Worm (Caenorhabditis elegans) whole organism, L1 larva: ENCODE measurements around the gene ZC404.1.
A peak's percentile ranks its signal among the peaks of the same experiment; 100 is the strongest.

Experiments
- C16A3.4 ChIP-seq: fragments of 150-350 bp; optimal IDR thresholded peaks from 2 replicates; lab custom pipeline; 2014; ENCODE audit warnings: missing biosample characterization, missing genetic modification characterization
- C34B4.2 ChIP-seq: sonication (generic microtip); optimal IDR thresholded peaks from 2 replicates; lab custom pipeline; 2017; ENCODE audit warnings: mild to moderate bottlenecking, missing genetic modification characterization, missing compliant biosample characterization
- F16B12.6 ChIP-seq: fragments of 150-350 bp; optimal IDR thresholded peaks from 2 replicates; lab custom pipeline; 2014; ENCODE audit warnings: missing biosample characterization, missing genetic modification characterization
- Y116A8C.19 ChIP-seq: sonication (generic microtip); optimal IDR thresholded peaks from 2 replicates; lab custom pipeline; 2016; ENCODE audit warnings: missing compliant biosample characterization, missing genetic modification characterization, borderline replicate concordance
- aha-1 ChIP-seq: fragments of 150-350 bp; optimal IDR thresholded peaks from 2 replicates; lab custom pipeline; 2014; ENCODE audit warnings: missing biosample characterization, missing genetic modification characterization
- ama-1 ChIP-seq: fragments of 150-350 bp; optimal IDR thresholded peaks from 2 replicates; lab custom pipeline; 2014
- ceh-8 ChIP-seq: fragments of 200-800 bp; sonication (Bioruptor generic); optimal IDR thresholded peaks from 2 replicates; lab custom pipeline; 2018; ENCODE audit warnings: mild to moderate bottlenecking, missing genetic modification characterization, moderate library complexity, missing compliant biosample characterization
- ceh-88 ChIP-seq: fragments of 200-800 bp; sonication (Bioruptor generic); IDR thresholded peaks from 2 replicates; pipeline ENCODE4 v1.3.6; 2022; ENCODE audit warnings: missing genetic modification characterization, missing compliant biosample characterization
- ceh-90 ChIP-seq: sonication (generic microtip); optimal IDR thresholded peaks from 2 replicates; lab custom pipeline; 2016; ENCODE audit warnings: missing genetic modification characterization, missing compliant biosample characterization
- ces-1 ChIP-seq: fragments of 150-350 bp; optimal IDR thresholded peaks from 2 replicates; lab custom pipeline; 2014; ENCODE audit warnings: missing biosample characterization, missing genetic modification reagents, missing genetic modification characterization
- efl-1 ChIP-seq, 4 experiments: fragments of 150-350 bp; optimal IDR thresholded peaks in 3 of 4; peaks in 1 of 4; 1 replicate in 1 of 4; 2 replicates in 3 of 4; lab custom pipeline; 2014; ENCODE audit warnings: missing biosample characterization in 2 of 4, missing genetic modification characterization in 2 of 4, missing genetic modification reagents in 2 of 4
- efl-3 ChIP-seq: fragments of 200-800 bp; sonication (Bioruptor generic); optimal IDR thresholded peaks from 2 replicates; lab custom pipeline; 2018; ENCODE audit warnings: mild to moderate bottlenecking, missing genetic modification characterization, missing compliant biosample characterization
- elt-2 ChIP-seq: sonication (generic microtip); optimal IDR thresholded peaks from 2 replicates; lab custom pipeline; 2016; ENCODE audit warnings: missing genetic modification characterization, mild to moderate bottlenecking, inconsistent platforms, missing compliant biosample characterization, missing genetic modification reagents
- elt-3 ChIP-seq, 6 experiments: fragments of 150-350 bp in 1 of 6; sonication (generic microtip); optimal IDR thresholded peaks; 2 replicates each; lab custom pipeline; 2017 to 2018; ENCODE audit warnings: missing biosample characterization in 6 of 6, missing genetic modification characterization in 6 of 6, inconsistent platforms in 1 of 6
- fkh-8 ChIP-seq: sonication (generic microtip); optimal IDR thresholded peaks from 2 replicates; lab custom pipeline; 2016; ENCODE audit warnings: mild to moderate bottlenecking, missing genetic modification characterization, missing compliant biosample characterization
- hlh-4 ChIP-seq: sonication (generic microtip); optimal IDR thresholded peaks from 2 replicates; lab custom pipeline; 2016; ENCODE audit warnings: mild to moderate bottlenecking, missing genetic modification characterization, missing compliant biosample characterization
- irx-1 ChIP-seq: sonication (generic microtip); optimal IDR thresholded peaks from 2 replicates; lab custom pipeline; 2016; ENCODE audit warnings: missing genetic modification characterization, missing compliant biosample characterization
- isw-1 ChIP-seq: fragments of 200-800 bp; sonication (Bioruptor generic); IDR thresholded peaks from 2 replicates; pipeline ENCODE4 v1.3.6; 2022; ENCODE audit warnings: missing genetic modification characterization, missing compliant biosample characterization
- lin-13 ChIP-seq: fragments of 150-350 bp; optimal IDR thresholded peaks from 2 replicates; lab custom pipeline; 2014; ENCODE audit warnings: missing biosample characterization, missing genetic modification reagents, missing genetic modification characterization
- lin-15B ChIP-seq: fragments of 150-350 bp; sonication (generic microtip); optimal IDR thresholded peaks from 3 replicates; lab custom pipeline; 2014; ENCODE audit warnings: missing biosample characterization, missing genetic modification characterization
- lin-35 ChIP-seq, 2 experiments: fragments of 150-350 bp; optimal IDR thresholded peaks; 2 replicates each; lab custom pipeline; 2014; ENCODE audit warnings: missing biosample characterization in 2 of 2, missing genetic modification characterization in 2 of 2, missing genetic modification reagents in 2 of 2
- lin-39 ChIP-seq: fragments of 150-350 bp; optimal IDR thresholded peaks from 2 replicates; lab custom pipeline; 2014; ENCODE audit warnings: missing biosample characterization, missing genetic modification reagents, missing genetic modification characterization
- mab-9 ChIP-seq: fragments of 200-800 bp; sonication (Bioruptor generic); IDR thresholded peaks from 2 replicates; pipeline ENCODE4 v1.3.6; 2022; ENCODE audit warnings: missing genetic modification reagents, missing genetic modification characterization, missing compliant biosample characterization
- mef-2 ChIP-seq: fragments of 150-350 bp; optimal IDR thresholded peaks from 2 replicates; lab custom pipeline; 2014; ENCODE audit warnings: missing biosample characterization, missing genetic modification characterization
- nhr-11 ChIP-seq: fragments of 150-350 bp; optimal IDR thresholded peaks from 2 replicates; lab custom pipeline; 2014; ENCODE audit warnings: missing biosample characterization, missing genetic modification characterization
- nhr-12 ChIP-seq: sonication (generic microtip); optimal IDR thresholded peaks from 2 replicates; lab custom pipeline; 2017; ENCODE audit warnings: missing biosample characterization, missing genetic modification characterization
- nhr-237 ChIP-seq: fragments of 150-350 bp; optimal IDR thresholded peaks from 2 replicates; lab custom pipeline; 2014; ENCODE audit warnings: missing biosample characterization, missing genetic modification characterization
- nhr-71 ChIP-seq: sonication (generic microtip); optimal IDR thresholded peaks from 2 replicates; lab custom pipeline; 2016; ENCODE audit warnings: mild to moderate bottlenecking, missing genetic modification characterization, moderate library complexity, missing compliant biosample characterization
- nhr-84 ChIP-seq: sonication (generic microtip); optimal IDR thresholded peaks from 2 replicates; lab custom pipeline; 2017; ENCODE audit warnings: missing biosample characterization, missing genetic modification characterization
- nhr-85 ChIP-seq: sonication (generic microtip); peaks from one replicate; lab custom pipeline; 2016; ENCODE audit warnings: missing genetic modification characterization, inconsistent platforms, missing compliant biosample characterization
- pax-3 ChIP-seq: fragments of 200-800 bp; sonication (Bioruptor generic); optimal IDR thresholded peaks from 2 replicates; lab custom pipeline; 2018; ENCODE audit warnings: mild to moderate bottlenecking, missing genetic modification characterization, moderate library complexity, missing compliant biosample characterization
- rnt-1 ChIP-seq: sonication (generic microtip); optimal IDR thresholded peaks from 2 replicates; lab custom pipeline; 2016; ENCODE audit warnings: mild to moderate bottlenecking, missing genetic modification characterization, moderate library complexity, missing compliant biosample characterization
- skn-1 ChIP-seq: fragments of 150-350 bp; optimal IDR thresholded peaks from 2 replicates; lab custom pipeline; 2014; ENCODE audit warnings: missing biosample characterization, missing genetic modification characterization
- snpc-4 ChIP-seq: fragments of 150-350 bp; optimal IDR thresholded peaks from 2 replicates; lab custom pipeline; 2014; ENCODE audit warnings: missing biosample characterization, missing genetic modification characterization
- sox-4 ChIP-seq: sonication (generic microtip); optimal IDR thresholded peaks from 2 replicates; lab custom pipeline; 2016; ENCODE audit warnings: missing genetic modification characterization, missing compliant biosample characterization
- sptf-1 ChIP-seq: fragments of 150-350 bp; optimal IDR thresholded peaks from 2 replicates; lab custom pipeline; 2014; ENCODE audit warnings: missing biosample characterization, missing genetic modification characterization
- sup-37 ChIP-seq: fragments of 200-800 bp; sonication (Bioruptor generic); optimal IDR thresholded peaks from 2 replicates; lab custom pipeline; 2018; ENCODE audit warnings: mild to moderate bottlenecking, missing genetic modification characterization, missing compliant biosample characterization
- swsn-7 ChIP-seq: sonication (generic microtip); optimal IDR thresholded peaks from 2 replicates; lab custom pipeline; 2016; ENCODE audit warnings: missing genetic modification characterization, missing compliant biosample characterization
- tbx-2 ChIP-seq: sonication (generic microtip); optimal IDR thresholded peaks from 2 replicates; lab custom pipeline; 2016; ENCODE audit warnings: missing genetic modification characterization, missing compliant biosample characterization
- tlp-1 ChIP-seq: fragments of 150-350 bp; optimal IDR thresholded peaks from 2 replicates; lab custom pipeline; 2014; ENCODE audit warnings: missing biosample characterization, missing genetic modification characterization
- unc-98 ChIP-seq: fragments of 200-800 bp; sonication (Bioruptor generic); IDR thresholded peaks from 2 replicates; pipeline ENCODE4 v1.3.6; 2022; ENCODE audit warnings: missing genetic modification characterization, missing compliant biosample characterization
- xbp-1 ChIP-seq: sonication (generic microtip); optimal IDR thresholded peaks from 2 replicates; lab custom pipeline; 2016; ENCODE audit warnings: missing genetic modification characterization, missing compliant biosample characterization
- zag-1 ChIP-seq: fragments of 150-350 bp; optimal IDR thresholded peaks from 2 replicates; lab custom pipeline; 2014; ENCODE audit warnings: missing biosample characterization, missing genetic modification characterization

Gene ZC404.1

ce11 chrV:6810091-6810490, 16.1 kb downstream of the ZC404.1 start:
- TF ChIP-seq elt-2 (peak; percentile 32), lin-39 (tag; lab: Kevin White, UChicago) (no peak), elt-3 (tag; optimal IDR thresholded peaks at IDR 0.05; lab: Kevin White, UChicago) (no peak), mef-2 (tag; lab: Kevin White, UChicago) (no peak), Y116A8C.19 (tag; lab: Kevin White, UChicago) (no peak), C34B4.2 (tag; lab: Kevin White, UChicago) (no peak)

- TF ChIP-seq ama-1 (lab: Kevin White, UChicago) (no peak), nhr-84 (tag; lab: Kevin White, UChicago) (no peak), elt-3 (tag; optimal IDR thresholded peaks at IDR 0.05; lab: Kevin White, UChicago) (no peak), tlp-1 (tag; lab: Kevin White, UChicago) (peak; percentile 50), sptf-1 (tag; lab: Kevin White, UChicago) (no peak), lin-35 (GFP tag; optimal IDR thresholded peaks at IDR 0.05; lab: Kevin White, UChicago) (no peak), nhr-237 (tag; lab: Kevin White, UChicago) (no peak), nhr-71 (tag; lab: Kevin White, UChicago) (no peak), elt-2 (peak; percentile 77), efl-3 (GFP tag; lab: Kevin White, UChicago) (no peak), mab-9 (no peak), rnt-1 (tag; lab: Kevin White, UChicago) (no peak), tbx-2 (tag; lab: Kevin White, UChicago) (no peak), isw-1 (GFP tag; lab: Robert Waterston, UW) (no peak), C34B4.2 (tag; lab: Kevin White, UChicago) (no peak), mef-2 (tag; lab: Kevin White, UChicago) (no peak)
Measured at ce11 chrV:6811863-6812262, 17.9 kb downstream of the ZC404.1 start.

ce11 chrV:6813862-6814261, 19.9 kb downstream of the ZC404.1 start:
- TF ChIP-seq sox-4 (tag; lab: Kevin White, UChicago) (no peak), efl-1 (optimal IDR thresholded peaks at IDR 0.05; lab: Kevin White, UChicago) (no peak), efl-1 (GFP tag; optimal IDR thresholded peaks at IDR 0.05 in 1 of 2; lab: Kevin White, UChicago) (peak in 1 of 2 experiments; percentile 77)
- TF ChIP-seq, all 84 proteins: peak for 1

ce11 chrV:6817184-6817583, 23.2 kb downstream of the ZC404.1 start, which contains the start of gene dmsr-14:
Gene dmsr-14, minus strand, starts transcription at chrV:6817284.
- TF ChIP-seq fkh-8 (tag; lab: Kevin White, UChicago), result peak; percentile 48
- peak; percentile 7 for TF ChIP-seq hlh-4
- no peak for TF ChIP-seq ces-1
- TF ChIP-seq, all 84 proteins: peak for 2

ce11 chrV:6819812-6820211, 25.8 kb downstream of the ZC404.1 start, which contains the start of gene dmsr-13:
Gene dmsr-13, minus strand, starts transcription at chrV:6819912.
- TF ChIP-seq isw-1 (GFP tag; lab: Robert Waterston, UW), result no peak
- TF ChIP-seq efl-1 (optimal IDR thresholded peaks at IDR 0.05; lab: Kevin White, UChicago), result no peak
- no peak for TF ChIP-seq efl-1 (GFP tag; optimal IDR thresholded peaks at IDR 0.05 in 1 of 2; lab: Kevin White, UChicago)
- no peak for TF ChIP-seq aha-1
- TF ChIP-seq nhr-11, result no peak
- TF ChIP-seq lin-35 (GFP tag; optimal IDR thresholded peaks at IDR 0.05; lab: Kevin White, UChicago), result no peak
- TF ChIP-seq lin-15B (tag; lab: Kevin White, UChicago), result no peak
- TF ChIP-seq nhr-85 (tag; lab: Kevin White, UChicago), result no peak
- no peak for TF ChIP-seq mab-9
- no peak for TF ChIP-seq lin-13 (GFP tag; lab: Kevin White, UChicago)
- no peak for TF ChIP-seq swsn-7 (tag; lab: Kevin White, UChicago)
- no peak for TF ChIP-seq elt-2
- no peak for TF ChIP-seq zag-1 (tag; lab: Kevin White, UChicago)
- no peak for TF ChIP-seq unc-98 (GFP tag; lab: Robert Waterston, UW)

- TF ChIP-seq efl-3 (GFP tag; lab: Kevin White, UChicago) (no peak), snpc-4 (tag; lab: Kevin White, UChicago) (no peak), ceh-88 (no peak), ceh-90 (tag; lab: Kevin White, UChicago) (no peak), mef-2 (tag; lab: Kevin White, UChicago) (no peak), F16B12.6 (no peak), pax-3 (tag; lab: Kevin White, UChicago) (no peak), irx-1 (tag; lab: Kevin White, UChicago) (no peak), nhr-85 (tag; lab: Kevin White, UChicago) (no peak), skn-1 (tag; lab: Kevin White, UChicago) (no peak), nhr-12 (tag; lab: Kevin White, UChicago) (no peak), ces-1 (no peak), ceh-8 (no peak), sup-37 (GFP tag; lab: Kevin White, UChicago) (no peak), xbp-1 (tag; lab: Kevin White, UChicago) (no peak), C16A3.4 (tag; lab: Kevin White, UChicago) (no peak), hlh-4 (no peak), sox-4 (tag; lab: Kevin White, UChicago) (no peak)
Measured at ce11 chrV:6821509-6821908, 27.5 kb downstream of the ZC404.1 start, which contains the start of gene T15B7.8. Gene T15B7.8, plus strand, starts transcription at chrV:6821809.
